Worm (Caenorhabditis elegans): Measurements from ENCODE around the gene Y82E9BL.12.

DNA sequence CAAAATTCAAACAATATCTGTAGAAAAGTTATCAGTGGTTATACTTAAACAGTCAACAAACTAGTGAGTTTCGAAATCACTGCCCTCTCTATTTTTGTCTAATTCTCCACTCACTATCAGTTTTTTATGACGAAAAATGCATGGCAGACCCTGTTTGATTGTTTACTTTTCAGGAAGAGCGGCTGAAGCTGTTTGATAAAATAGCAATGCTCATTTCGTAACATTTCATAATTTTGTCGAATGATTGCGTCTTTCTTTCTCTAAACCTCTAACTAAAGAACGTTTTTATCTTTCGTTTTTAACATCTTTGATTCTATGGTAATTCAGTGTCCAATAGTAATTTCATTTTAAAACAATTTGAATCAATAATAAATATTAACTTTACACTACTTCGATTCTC is 29.8 kb upstream of the Y82E9BL.12 start:
- no peak for TF ChIP-seq scrt-1 (GFP tag; IDR thresholded peaks at IDR 0.05)
- TF ChIP-seq ama-1 (optimal IDR thresholded peaks at IDR 0.05): no peak
- no peak for TF ChIP-seq tbx-37 (GFP tag; conservative IDR thresholded peaks at IDR 0.05)
- no peak for TF ChIP-seq B0310.2 (tag; optimal IDR thresholded peaks at IDR 0.05)
- TF ChIP-seq flt-1 (GFP tag; IDR thresholded peaks at IDR 0.05): no peak
- TF ChIP-seq F13C5.2 (tag; optimal IDR thresholded peaks at IDR 0.05): no peak
- no peak for TF ChIP-seq sea-1 (GFP tag; conservative IDR thresholded peaks at IDR 0.05)
- no peak for TF ChIP-seq ceh-36 (tag; optimal IDR thresholded peaks at IDR 0.05)
- no peak for TF ChIP-seq ets-7 (tag; optimal IDR thresholded peaks at IDR 0.05)
- no peak for TF ChIP-seq tbx-11 (GFP tag; IDR thresholded peaks at IDR 0.05)
- TF ChIP-seq ceh-13 (GFP tag; optimal IDR thresholded peaks at IDR 0.05): no peak
- TF ChIP-seq hnd-1 (tag; optimal IDR thresholded peaks at IDR 0.05): no peak
